Worm (Caenorhabditis elegans): ENCODE measurements around the gene mfn-1.
"Not testable (repeated sequence)": the region's sequence is repeated elsewhere in the genome, so short reads cannot be mapped to it uniquely, and the experiment has no call there.

Gene mfn-1

ce11 chrII:11442425-11442824 lies 29.4 kb downstream of the mfn-1 start, which contains the start of gene ebp-2:
ebp-2 (plus strand) TSS chrII:11442725.
- not testable (repeated sequence) for TF ChIP-seq ztf-29 (GFP tag; IDR thresholded peaks at IDR 0.05); ref-1 (GFP tag; conservative IDR thresholded peaks at IDR 0.05); tab-1 (GFP tag; IDR thresholded peaks at IDR 0.05)

- TF ChIP-seq tab-1 (GFP tag; IDR thresholded peaks at IDR 0.05), result no peak
- no peak for TF ChIP-seq ztf-29 (GFP tag; IDR thresholded peaks at IDR 0.05)
- TF ChIP-seq med-1 (GFP tag; optimal IDR thresholded peaks at IDR 0.05; ENCODE audit: insufficient read depth), result no peak
- peak; percentile 16 for TF ChIP-seq cog-1 (tag; optimal IDR thresholded peaks at IDR 0.05)
- TF ChIP-seq T22C8.4 (GFP tag; IDR thresholded peaks at IDR 0.05), result no peak
- TF ChIP-seq ztf-23 (GFP tag; IDR thresholded peaks at IDR 0.05), result no peak
Measured at ce11 chrII:11440265-11440664, 31.6 kb downstream of the mfn-1 start, which contains the start of gene VW02B12L.2. VW02B12L.2 (minus strand) TSS chrII:11440329.

ce11 chrII:11438417-11438816 lies 33.4 kb downstream of the mfn-1 start, which contains the start of gene vha-6:
vha-6 (minus strand) TSS chrII:11438452.
- TF ChIP-seq ztf-23 (GFP tag; IDR thresholded peaks at IDR 0.05) (no peak), cog-1 (tag; optimal IDR thresholded peaks at IDR 0.05) (no peak), ref-1 (GFP tag; conservative IDR thresholded peaks at IDR 0.05) (no peak), ztf-29 (GFP tag; IDR thresholded peaks at IDR 0.05) (no peak), T22C8.4 (GFP tag; IDR thresholded peaks at IDR 0.05) (no peak), flt-1 (GFP tag; IDR thresholded peaks at IDR 0.05) (no peak), klf-2 (GFP tag; conservative IDR thresholded peaks at IDR 0.05) (no peak), tab-1 (GFP tag; IDR thresholded peaks at IDR 0.05) (no peak), med-1 (GFP tag; optimal IDR thresholded peaks at IDR 0.05; ENCODE audit: insufficient read depth) (no peak)

ce11 chrII:11433942-11434341 lies 37.9 kb downstream of the mfn-1 start, which contains the start of gene C05D12.5:
C05D12.5 (plus strand) TSS chrII:11434242.
- TF ChIP-seq klf-2 (GFP tag; conservative IDR thresholded peaks at IDR 0.05) (no peak), cog-1 (tag; optimal IDR thresholded peaks at IDR 0.05) (no peak), tab-1 (GFP tag; IDR thresholded peaks at IDR 0.05) (no peak), ztf-29 (GFP tag; IDR thresholded peaks at IDR 0.05) (no peak), flt-1 (GFP tag; IDR thresholded peaks at IDR 0.05) (no peak), med-1 (GFP tag; optimal IDR thresholded peaks at IDR 0.05; ENCODE audit: insufficient read depth) (no peak), T22C8.4 (GFP tag; IDR thresholded peaks at IDR 0.05) (no peak), ztf-23 (GFP tag; IDR thresholded peaks at IDR 0.05) (no peak), ref-1 (GFP tag; conservative IDR thresholded peaks at IDR 0.05) (no peak)

- TF ChIP-seq flt-1 (GFP tag; IDR thresholded peaks at IDR 0.05) (no peak), med-1 (GFP tag; optimal IDR thresholded peaks at IDR 0.05; ENCODE audit: insufficient read depth) (no peak), klf-2 (GFP tag; conservative IDR thresholded peaks at IDR 0.05) (no peak), cog-1 (tag; optimal IDR thresholded peaks at IDR 0.05) (no peak), ztf-23 (GFP tag; IDR thresholded peaks at IDR 0.05) (no peak), tab-1 (GFP tag; IDR thresholded peaks at IDR 0.05) (no peak), ref-1 (GFP tag; conservative IDR thresholded peaks at IDR 0.05) (no peak), ztf-29 (GFP tag; IDR thresholded peaks at IDR 0.05) (no peak)
Measured at ce11 chrII:11431584-11431983, 40.2 kb downstream of the mfn-1 start, which contains the start of gene C05D12.4. C05D12.4 (plus strand) TSS chrII:11431884.

- TF ChIP-seq flt-1 (GFP tag; IDR thresholded peaks at IDR 0.05) (no peak), tab-1 (GFP tag; IDR thresholded peaks at IDR 0.05) (no peak), ref-1 (GFP tag; conservative IDR thresholded peaks at IDR 0.05) (no peak), cog-1 (tag; optimal IDR thresholded peaks at IDR 0.05) (no peak), ztf-23 (GFP tag; IDR thresholded peaks at IDR 0.05) (no peak), klf-2 (GFP tag; conservative IDR thresholded peaks at IDR 0.05) (no peak), med-1 (GFP tag; optimal IDR thresholded peaks at IDR 0.05; ENCODE audit: insufficient read depth) (no peak), T22C8.4 (GFP tag; IDR thresholded peaks at IDR 0.05) (no peak), ztf-29 (GFP tag; IDR thresholded peaks at IDR 0.05) (no peak)
Measured at ce11 chrII:11428599-11428998, 43.2 kb downstream of the mfn-1 start.

- no peak for TF ChIP-seq med-1 (GFP tag; optimal IDR thresholded peaks at IDR 0.05; ENCODE audit: insufficient read depth)
- no peak for TF ChIP-seq ref-1 (GFP tag; conservative IDR thresholded peaks at IDR 0.05)
- no peak for TF ChIP-seq flt-1 (GFP tag; IDR thresholded peaks at IDR 0.05)
- no peak for TF ChIP-seq cog-1 (tag; optimal IDR thresholded peaks at IDR 0.05)
- no peak for TF ChIP-seq ztf-29 (GFP tag; IDR thresholded peaks at IDR 0.05)
- TF ChIP-seq tab-1 (GFP tag; IDR thresholded peaks at IDR 0.05), result no peak
- TF ChIP-seq klf-2 (GFP tag; conservative IDR thresholded peaks at IDR 0.05), result no peak
- no peak for TF ChIP-seq T22C8.4 (GFP tag; IDR thresholded peaks at IDR 0.05)
- TF ChIP-seq ztf-23 (GFP tag; IDR thresholded peaks at IDR 0.05), result no peak
Measured at ce11 chrII:11427322-11427721, 44.5 kb downstream of the mfn-1 start.

ce11 chrII:11424579-11425316 lies 47.1 kb downstream of the mfn-1 start, which contains the start of gene C05D12.3:
C05D12.3 (plus strand) TSS chrII:11425266.
- TF ChIP-seq med-1 (GFP tag; optimal IDR thresholded peaks at IDR 0.05; ENCODE audit: insufficient read depth) (no peak), flt-1 (GFP tag; IDR thresholded peaks at IDR 0.05) (no peak), klf-2 (GFP tag; conservative IDR thresholded peaks at IDR 0.05) (no peak), ztf-23 (GFP tag; IDR thresholded peaks at IDR 0.05) (no peak), ztf-29 (GFP tag; IDR thresholded peaks at IDR 0.05) (no peak), T22C8.4 (GFP tag; IDR thresholded peaks at IDR 0.05) (no peak), tab-1 (GFP tag; IDR thresholded peaks at IDR 0.05) (no peak), ref-1 (GFP tag; conservative IDR thresholded peaks at IDR 0.05) (no peak), cog-1 (tag; optimal IDR thresholded peaks at IDR 0.05) (no peak)

- TF ChIP-seq tab-1 (GFP tag; IDR thresholded peaks at IDR 0.05), result no peak
- TF ChIP-seq ztf-23 (GFP tag; IDR thresholded peaks at IDR 0.05), result no peak
- TF ChIP-seq T22C8.4 (GFP tag; IDR thresholded peaks at IDR 0.05), result no peak
- TF ChIP-seq ztf-29 (GFP tag; IDR thresholded peaks at IDR 0.05), result no peak
- TF ChIP-seq flt-1 (GFP tag; IDR thresholded peaks at IDR 0.05), result no peak
- TF ChIP-seq med-1 (GFP tag; optimal IDR thresholded peaks at IDR 0.05; ENCODE audit: insufficient read depth), result no peak
Measured at ce11 chrII:11424032-11424431, 47.8 kb downstream of the mfn-1 start.
